Worm (Caenorhabditis elegans) whole organism, late embryonic: ENCODE data around the gene skr-8.

Experiments
- madf-2 ChIP-seq: sonication (generic microtip); optimal IDR thresholded peaks from 2 replicates; lab custom pipeline; 2017; ENCODE audit warnings: missing genetic modification characterization, missing compliant biosample characterization
- nfya-1 ChIP-seq: sonication (generic microtip); optimal IDR thresholded peaks from 2 replicates; lab custom pipeline; 2017; ENCODE audit warnings: missing genetic modification characterization, mild to moderate bottlenecking, missing compliant biosample characterization, antibody characterized with exemption, moderate library complexity
- pha-4 ChIP-seq: fragments of 150-350 bp; optimal IDR thresholded peaks from 2 replicates; lab custom pipeline; 2018; ENCODE audit warnings: missing biosample characterization, missing genetic modification reagents, missing genetic modification characterization

ce11 chrIV:17166974-17167373, 1.3 kb upstream of the skr-8 start, which contains the start of gene skr-12:
- TF ChIP-seq madf-2 (tag; lab: Kevin White, UChicago), result no peak
- TF ChIP-seq nfya-1 (tag; lab: Kevin White, UChicago), result no peak
- no peak for TF ChIP-seq pha-4 (tag; lab: Kevin White, UChicago)
